Worm (Caenorhabditis elegans): ENCODE measurements around the gene F38B6.7.

DNA sequence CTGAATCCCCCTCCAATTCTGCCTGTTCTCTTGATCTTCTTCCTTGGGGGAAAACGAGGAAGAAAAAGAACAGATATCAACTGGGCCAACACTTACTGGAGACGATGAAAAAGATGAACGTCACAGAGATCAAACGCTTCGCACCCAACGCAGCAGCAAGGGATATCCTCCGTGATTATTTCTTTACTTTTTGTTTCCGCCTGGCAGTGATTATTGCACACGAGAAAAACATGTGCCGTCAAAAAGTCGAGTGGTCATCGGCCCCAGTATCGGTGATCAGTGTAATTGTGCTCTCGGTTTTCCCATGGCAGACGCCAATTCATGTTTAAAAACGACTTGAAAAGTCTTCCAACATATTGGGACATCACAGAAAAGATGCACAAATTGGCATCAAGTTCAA, 47.3 kb upstream of the F38B6.7 start:
- TF ChIP-seq dao-5 (tag; optimal IDR thresholded peaks at IDR 0.05): no peak
- TF ChIP-seq him-1 (tag; optimal IDR thresholded peaks at IDR 0.05): no peak

Data from whole organism, L4/young adult.